Worm (Caenorhabditis elegans): ENCODE results near the gene sym-2.

- TF ChIP-seq ces-1 (GFP tag; optimal IDR thresholded peaks at IDR 0.05) (no peak), sptf-1 (tag; optimal IDR thresholded peaks at IDR 0.05) (no peak), ztf-11 (tag; optimal IDR thresholded peaks at IDR 0.05) (no peak), mab-5 (tag; optimal IDR thresholded peaks at IDR 0.05) (no peak), pha-4 (tag; optimal IDR thresholded peaks at IDR 0.05) (no peak), snpc-4 (tag; optimal IDR thresholded peaks at IDR 0.05) (no peak), nhr-76 (tag; optimal IDR thresholded peaks at IDR 0.05) (no peak), unc-62 (GFP tag; optimal IDR thresholded peaks at IDR 0.05) (no peak), ceh-43 (GFP tag; optimal IDR thresholded peaks at IDR 0.05) (no peak), nhr-12 (tag; optimal IDR thresholded peaks at IDR 0.05) (no peak)
These were observed 42.3 kb downstream of the sym-2 start, which contains the start of gene W07A12.4 for ce11 chrII:9145961-9146360.

All from whole organism, mixed stage, embryonic.